Worm (Caenorhabditis elegans): ENCODE measurements around the gene C38C10.3.

DNA sequence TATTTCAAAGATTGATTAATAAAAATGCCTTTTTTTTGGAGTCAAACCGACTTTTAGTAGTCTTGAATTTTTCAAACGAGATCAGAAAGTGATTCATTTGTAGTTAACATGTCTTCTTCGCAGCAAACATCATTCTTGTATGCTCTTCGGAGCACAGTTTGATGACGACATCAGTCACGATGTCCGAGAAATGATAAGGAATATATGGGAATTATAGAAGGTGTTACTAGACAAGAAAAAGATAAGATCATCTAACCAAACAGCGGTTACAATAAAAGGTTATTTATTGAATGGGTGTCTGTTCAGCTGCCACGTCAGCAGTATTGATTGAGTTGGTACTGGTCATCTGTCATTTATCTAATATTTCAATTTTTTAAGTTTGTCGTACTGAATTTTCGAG is 19.1 kb downstream of the C38C10.3 start:
- TF ChIP-seq him-1 (tag; optimal IDR thresholded peaks at IDR 0.05) (no peak), W03F9.2 (tag; optimal IDR thresholded peaks at IDR 0.05) (no peak)
